Fruit fly (Drosophila melanogaster) whole organism, embryonic: ENCODE measurements around the gene CG9389.

Experiments
- Awh ChIP-seq: fragments of 200-800 bp; sonication (Bioruptor generic); IDR thresholded peaks from 2 replicates; pipeline ENCODE4, ENCODE4 v1.3.6; 2022; ENCODE audit warnings: missing biosample characterization, missing genetic modification characterization
- Blimp-1 ChIP-seq: fragments of 200-800 bp; sonication (Bioruptor generic); optimal IDR thresholded peaks from 3 replicates; lab custom pipeline; 2018; ENCODE audit warnings: missing biosample characterization, missing genetic modification characterization, mild to moderate bottlenecking, moderate library complexity, missing genetic modification reagents
- CG10654 ChIP-seq: fragments of 200-800 bp; sonication (Bioruptor generic); optimal IDR thresholded peaks from 2 replicates; lab custom pipeline; 2016; ENCODE audit warnings: missing biosample characterization, missing genetic modification characterization
- CG11504 ChIP-seq: fragments of 200-800 bp; sonication (Bioruptor generic); optimal IDR thresholded peaks from 3 replicates; lab custom pipeline; 2019; ENCODE audit warnings: missing biosample characterization, mild to moderate bottlenecking, missing genetic modification characterization, moderate library complexity
- CG14860 ChIP-seq: fragments of 200-800 bp; sonication (Bioruptor generic); IDR thresholded peaks from 3 replicates; pipeline ENCODE4 v1.3.6; 2022; ENCODE audit warnings: missing biosample characterization, missing genetic modification characterization; ENCODE audit not compliant: partially characterized antibody
- CG31365 ChIP-seq: fragments of 200-800 bp; sonication (Bioruptor generic); optimal IDR thresholded peaks from 2 replicates; lab custom pipeline; 2018; ENCODE audit warnings: missing biosample characterization, mild to moderate bottlenecking, missing genetic modification characterization
- CG31441 ChIP-seq: fragments of 200-800 bp; sonication (Bioruptor generic); IDR thresholded peaks from 2 replicates; pipeline ENCODE4 v1.3.6; 2022; ENCODE audit warnings: missing biosample characterization, missing genetic modification characterization
- CG32532 ChIP-seq: fragments of 200-800 bp; sonication (Bioruptor generic); IDR thresholded peaks from 2 replicates; pipeline ENCODE4 v1.3.6; 2022; ENCODE audit warnings: missing biosample characterization, missing genetic modification characterization
- CG34224 ChIP-seq: fragments of 200-800 bp; sonication (Bioruptor generic); IDR thresholded peaks from 3 replicates; pipeline ENCODE4 v1.3.6; 2022; ENCODE audit warnings: missing biosample characterization, missing genetic modification characterization; ENCODE audit not compliant: partially characterized antibody
- CG34422 ChIP-seq: fragments of 200-800 bp; sonication (Bioruptor generic); IDR thresholded peaks from 3 replicates; pipeline ENCODE4 v1.3.6; 2022; ENCODE audit warnings: missing biosample characterization, missing genetic modification characterization
- CG4328 ChIP-seq: fragments of 200-800 bp; sonication (Bioruptor generic); optimal IDR thresholded peaks from 3 replicates; lab custom pipeline; 2017; ENCODE audit warnings: missing biosample characterization, missing genetic modification reagents, missing genetic modification characterization
- CG6813 ChIP-seq: fragments of 200-800 bp; sonication (Bioruptor generic); optimal IDR thresholded peaks from 2 replicates; lab custom pipeline; 2017; ENCODE audit warnings: missing biosample characterization, missing genetic modification characterization, mild to moderate bottlenecking, moderate library complexity, missing genetic modification reagents
- CG7357 ChIP-seq: fragments of 200-800 bp; sonication (Bioruptor generic); IDR thresholded peaks from 3 replicates; pipeline ENCODE4 v1.3.6; 2022; ENCODE audit warnings: missing biosample characterization, missing genetic modification characterization
- CTCF ChIP-seq: fragments of 200-800 bp; sonication (Bioruptor generic); optimal IDR thresholded peaks from 2 replicates; lab custom pipeline; 2017; ENCODE audit warnings: missing biosample characterization, mild to moderate bottlenecking, missing genetic modification characterization, moderate library complexity
- Chrac-16 ChIP-seq: fragments of 200-800 bp; sonication (Bioruptor generic); optimal IDR thresholded peaks from 3 replicates; lab custom pipeline; 2016; ENCODE audit warnings: missing biosample characterization, missing genetic modification characterization
- Dfd ChIP-seq, 2 experiments: fragments of >200 bp; optimal IDR thresholded peaks; 2 replicates each; lab custom pipeline; 2017; ENCODE audit warnings: missing biosample characterization in 2 of 2, missing genetic modification characterization in 2 of 2
- Drgx ChIP-seq: fragments of 200-800 bp; sonication (Bioruptor generic); IDR thresholded peaks from 2 replicates; pipeline ENCODE4 v1.3.6; 2022; ENCODE audit warnings: missing biosample characterization, missing genetic modification characterization
- E2f2 ChIP-seq: fragments of 200-800 bp; sonication (Bioruptor generic); IDR thresholded peaks from 2 replicates; pipeline ENCODE4 v1.3.6; 2022; ENCODE audit warnings: missing biosample characterization, missing genetic modification characterization
- Hr78 ChIP-seq, 2 experiments: fragments of 200-800 bp in 1 of 2; fragments of >200 bp in 1 of 2; sonication (Bioruptor generic) in 1 of 2; optimal IDR thresholded peaks; 2 replicates each; lab custom pipeline; 2017 to 2019; ENCODE audit warnings: missing biosample characterization in 2 of 2, missing genetic modification characterization in 2 of 2, mild to moderate bottlenecking in 1 of 2, moderate library complexity in 1 of 2
- MBD-R2 ChIP-seq: fragments of 200-800 bp; sonication (Bioruptor generic); IDR thresholded peaks from 2 replicates; pipeline ENCODE4 v1.3.6; 2022; ENCODE audit warnings: missing biosample characterization, missing genetic modification characterization
- MESR4 ChIP-seq: fragments of 200-800 bp; sonication (Bioruptor generic); optimal IDR thresholded peaks from 2 replicates; lab custom pipeline; 2018; ENCODE audit warnings: missing biosample characterization, mild to moderate bottlenecking, missing genetic modification characterization, moderate library complexity
- NK7.1 ChIP-seq: fragments of 200-800 bp; sonication (Bioruptor generic); optimal IDR thresholded peaks from 3 replicates; lab custom pipeline; 2016; ENCODE audit warnings: missing biosample characterization, missing genetic modification characterization
- Pdp1 ChIP-seq, 2 experiments: fragments of 200-800 bp; sonication (Bioruptor generic); optimal IDR thresholded peaks; 3 replicates each; lab custom pipeline; 2016; ENCODE audit warnings: missing biosample characterization in 2 of 2, missing genetic modification characterization in 2 of 2, mild to moderate bottlenecking in 1 of 2, moderate library complexity in 1 of 2
- Rfx ChIP-seq: fragments of 200-800 bp; sonication (Bioruptor generic); IDR thresholded peaks from 2 replicates; pipeline ENCODE4 v1.3.6; 2022; ENCODE audit warnings: missing biosample characterization, missing genetic modification characterization
- Sox102F ChIP-seq: fragments of 200-800 bp; sonication (Bioruptor generic); optimal IDR thresholded peaks from 2 replicates; lab custom pipeline; 2018; ENCODE audit warnings: missing biosample characterization, mild to moderate bottlenecking, missing genetic modification characterization, moderate library complexity
- Vsx1 ChIP-seq: fragments of 200-800 bp; sonication (Bioruptor generic); optimal IDR thresholded peaks from 2 replicates; lab custom pipeline; 2017; ENCODE audit warnings: missing biosample characterization, mild to moderate bottlenecking, missing genetic modification characterization, missing genetic modification reagents
- bbx ChIP-seq: fragments of 200-800 bp; sonication (Bioruptor generic); IDR thresholded peaks from 2 replicates; pipeline ENCODE4 v1.3.6; 2022; ENCODE audit warnings: missing biosample characterization, missing genetic modification characterization; ENCODE audit not compliant: partially characterized antibody
- btn ChIP-seq: fragments of 200-800 bp; sonication (Bioruptor generic); optimal IDR thresholded peaks from 2 replicates; lab custom pipeline; 2016; ENCODE audit warnings: missing biosample characterization, missing genetic modification characterization
- chinmo ChIP-seq: fragments of 200-800 bp; sonication (Bioruptor generic); IDR thresholded peaks from 4 replicates; pipeline ENCODE4 v1.3.6; 2022; ENCODE audit warnings: missing biosample characterization, missing genetic modification characterization; ENCODE audit not compliant: partially characterized antibody
- dan ChIP-seq: fragments of 200-800 bp; sonication (Bioruptor generic); IDR thresholded peaks from 2 replicates; pipeline ENCODE4 v1.3.6; 2022; ENCODE audit warnings: missing biosample characterization, missing genetic modification characterization
- dpn ChIP-seq, 2 experiments: fragments of 200-800 bp; sonication (Bioruptor generic); optimal IDR thresholded peaks; 3 replicates each; lab custom pipeline; 2016; ENCODE audit warnings: missing biosample characterization in 2 of 2, missing genetic modification characterization in 2 of 2
- ewg ChIP-seq: fragments of 200-800 bp; sonication (Bioruptor generic); optimal IDR thresholded peaks from 3 replicates; lab custom pipeline; 2017; ENCODE audit warnings: mild to moderate bottlenecking, missing biosample characterization, missing genetic modification reagents, missing genetic modification characterization
- gce ChIP-seq: fragments of 200-800 bp; sonication (Bioruptor generic); IDR thresholded peaks from 3 replicates; pipeline ENCODE4 v1.3.6; 2022; ENCODE audit warnings: missing biosample characterization, missing genetic modification characterization
- hbn ChIP-seq: fragments of 200-800 bp; sonication (Bioruptor generic); IDR thresholded peaks from 2 replicates; pipeline ENCODE4 v1.3.6; 2022; ENCODE audit warnings: missing biosample characterization, missing genetic modification characterization; ENCODE audit not compliant: partially characterized antibody
- jumu ChIP-seq: fragments of 200-800 bp; sonication (Bioruptor generic); optimal IDR thresholded peaks from 3 replicates; lab custom pipeline; 2016; ENCODE audit warnings: missing biosample characterization, missing genetic modification characterization
- lbe ChIP-seq: fragments of 200-800 bp; sonication (Bioruptor generic); optimal IDR thresholded peaks from 2 replicates; lab custom pipeline; 2016; ENCODE audit warnings: missing biosample characterization, mild to moderate bottlenecking, missing genetic modification characterization
- onecut ChIP-seq: fragments of 200-800 bp; sonication (Bioruptor generic); IDR thresholded peaks from 2 replicates; pipeline ENCODE4 v1.3.6; 2022; ENCODE audit warnings: missing biosample characterization, missing genetic modification characterization
- p53 ChIP-seq: fragments of 200-800 bp; sonication (Bioruptor generic); optimal IDR thresholded peaks from 2 replicates; lab custom pipeline; 2016; ENCODE audit warnings: missing biosample characterization, missing genetic modification characterization
- pan ChIP-seq, 4 experiments: fragments of >200 bp in 3 of 4; fragments of 200-800 bp in 1 of 4; sonication (Bioruptor generic) in 1 of 4; optimal IDR thresholded peaks in 3 of 4; IDR thresholded peaks in 1 of 4; 2 replicates each; pipeline versions ENCODE4 v1.3.6 to Lab custom; 2017 to 2022; ENCODE audit warnings: missing biosample characterization in 2 of 4, missing genetic modification characterization in 2 of 4, mixed read lengths in 1 of 4
- row ChIP-seq: fragments of 200-800 bp; sonication (Bioruptor generic); IDR thresholded peaks from 3 replicates; pipeline ENCODE4 v1.3.6; 2022; ENCODE audit warnings: missing biosample characterization, missing genetic modification characterization
- sim ChIP-seq: fragments of 200-800 bp; sonication (Bioruptor generic); IDR thresholded peaks from 2 replicates; pipeline ENCODE4 v1.3.6; 2022; ENCODE audit warnings: missing biosample characterization, missing genetic modification characterization
- sob ChIP-seq: fragments of 200-800 bp; sonication (Bioruptor generic); IDR thresholded peaks from 2 replicates; pipeline ENCODE4 v1.3.6; 2022; ENCODE audit warnings: missing biosample characterization, missing genetic modification characterization
- sr ChIP-seq: fragments of 200-800 bp; sonication (Bioruptor generic); IDR thresholded peaks from 3 replicates; pipeline ENCODE4 v1.3.6; 2022; ENCODE audit warnings: missing biosample characterization, missing genetic modification characterization
- sug ChIP-seq: fragments of 200-800 bp; optimal IDR thresholded peaks from 2 replicates; lab custom pipeline; 2019; ENCODE audit warnings: missing biosample characterization, mild to moderate bottlenecking, missing genetic modification characterization, moderate library complexity
- yki ChIP-seq: fragments of >200 bp; optimal IDR thresholded peaks from 3 replicates; lab custom pipeline; 2018
- z ChIP-seq: fragments of 200-800 bp; sonication (Bioruptor generic); IDR thresholded peaks from 3 replicates; pipeline ENCODE4 v1.3.6; 2022; ENCODE audit warnings: missing biosample characterization, missing genetic modification characterization
- zf30C ChIP-seq: fragments of 200-800 bp; sonication (Bioruptor generic); optimal IDR thresholded peaks from 3 replicates; lab custom pipeline; 2018; ENCODE audit warnings: missing biosample characterization, mild to moderate bottlenecking, missing genetic modification characterization

CG9389 gene

DNA sequence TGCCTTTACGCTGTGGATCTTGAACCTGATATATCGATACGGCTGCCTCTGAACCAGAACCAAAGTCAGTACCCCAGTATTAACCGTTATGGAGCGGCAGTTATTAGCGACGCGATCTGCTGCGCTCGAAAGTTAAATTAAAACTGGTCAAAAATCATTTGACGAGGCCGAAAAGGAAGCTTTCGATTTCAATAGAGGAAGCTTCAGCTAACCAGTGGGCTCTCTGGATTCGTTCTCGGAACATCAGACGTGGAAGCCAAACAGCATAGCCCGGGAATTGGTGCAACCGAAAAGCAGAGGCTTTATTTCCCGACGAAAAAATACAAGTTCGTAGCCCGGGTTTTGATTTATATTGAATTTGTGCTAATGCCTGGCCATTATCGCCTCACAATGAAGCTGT lies 22.3 kb upstream of the CG9389 start, which contains the start of gene Cpr78Ca:
Gene Cpr78Ca, minus strand, starts transcription at position 101 of the 400 bp plus-strand sequence.
- TF ChIP-seq CG4328 (GFP tag; lab: Kevin White, UChicago), result no peak
- TF ChIP-seq Hr78 (GFP tag; optimal IDR thresholded peaks at IDR 0.05; lab: Kevin White, UChicago), result no peak
- no peak for TF ChIP-seq CG7357 (GFP tag; lab: Robert Waterston, UW)
- TF ChIP-seq, all 482 proteins: peak for 0

dm6 chr3L:21291055-21291454 lies 20.7 kb upstream of the CG9389 start:
- no peak for TF ChIP-seq CG31365 (tag; lab: Kevin White, UChicago)
- peak; percentile 64 for TF ChIP-seq Awh
- TF ChIP-seq dan, result no peak
- no peak for TF ChIP-seq Rfx (GFP tag; lab: Robert Waterston, UW)
- no peak for TF ChIP-seq Sox102F
- no peak for TF ChIP-seq CG14860 (GFP tag; lab: Robert Waterston, UW)
- no peak for TF ChIP-seq p53
- TF ChIP-seq Pdp1 (GFP tag; optimal IDR thresholded peaks at IDR 0.05; lab: Kevin White, UChicago), result peak in 1 of 2 experiments; percentile 20
- TF ChIP-seq NK7.1, result no peak
- TF ChIP-seq Vsx1 (GFP tag; lab: Kevin White, UChicago), result no peak
- no peak for TF ChIP-seq CG6813 (GFP tag; lab: Kevin White, UChicago)
- TF ChIP-seq CG11504 (tag; lab: Kevin White, UChicago), result no peak
- no peak for TF ChIP-seq CG10654 (GFP tag; lab: Kevin White, UChicago)
- no peak for TF ChIP-seq CG31441 (GFP tag; lab: Robert Waterston, UW)
- no peak for TF ChIP-seq E2f2 (GFP tag; lab: Robert Waterston, UW)
- no peak for TF ChIP-seq onecut
- TF ChIP-seq sr (GFP tag; lab: Robert Waterston, UW), result 0 out of 3 replicates have a peak, but pooled peaks have one; percentile 9
- no peak for TF ChIP-seq CG34224 (GFP tag; lab: Robert Waterston, UW)
- no peak for TF ChIP-seq CTCF (GFP tag; lab: Kevin White, UChicago)
- no peak for TF ChIP-seq Chrac-16
- no peak for TF ChIP-seq z
- no peak for TF ChIP-seq CG32532 (GFP tag; lab: Robert Waterston, UW)
- no peak for TF ChIP-seq MBD-R2 (GFP tag; lab: Robert Waterston, UW)
- no peak for TF ChIP-seq btn (GFP tag; lab: Kevin White, UChicago)
- TF ChIP-seq Dfd (GFP tag; optimal IDR thresholded peaks at IDR 0.05; lab: Kevin White, UChicago), result no peak
- no peak for TF ChIP-seq Drgx
- no peak for TF ChIP-seq bbx
- no peak for TF ChIP-seq gce (GFP tag; lab: Robert Waterston, UW)
- TF ChIP-seq yki, result no peak
- TF ChIP-seq sim (GFP tag; lab: Robert Waterston, UW), result no peak
- TF ChIP-seq lbe (GFP tag; lab: Kevin White, UChicago), result no peak
- TF ChIP-seq chinmo, result 0 out of 4 replicates have a peak, but pooled peaks have one; percentile 35
- TF ChIP-seq CG34422, result no peak
- no peak for TF ChIP-seq zf30C
- TF ChIP-seq jumu (GFP tag; lab: Kevin White, UChicago), result no peak
- no peak for TF ChIP-seq hbn
- TF ChIP-seq row (GFP tag; lab: Robert Waterston, UW), result no peak
- TF ChIP-seq Blimp-1 (GFP tag; lab: Kevin White, UChicago), result peak; percentile 85
- TF ChIP-seq ewg (GFP tag; lab: Kevin White, UChicago), result no peak
- TF ChIP-seq sug (tag; lab: Kevin White, UChicago), result no peak
- no peak for TF ChIP-seq pan (optimal IDR thresholded peaks at IDR 0.05; lab: Kevin White, UChicago)
- TF ChIP-seq pan (GFP tag; optimal IDR thresholded peaks at IDR 0.05 in 1 of 2, IDR thresholded peaks at IDR 0.05 in 1 of 2), result no peak
- no peak for TF ChIP-seq sob (GFP tag; lab: Robert Waterston, UW)
- no peak for TF ChIP-seq MESR4 (GFP tag; lab: Kevin White, UChicago)
- TF ChIP-seq dpn (GFP tag; optimal IDR thresholded peaks at IDR 0.05; lab: Kevin White, UChicago), result no peak
